Fruit fly (Drosophila melanogaster): ENCODE data around the gene CG13312.
A peak's percentile ranks its signal among the peaks of the same experiment; 100 is the strongest.

Gene CG13312

dm6 chr3L:8834886-8835285 lies 27.9 kb upstream of the CG13312 start (continued):
- TF ChIP-seq org-1 (GFP tag; optimal IDR thresholded peaks at IDR 0.05) (no peak), lola (GFP tag; optimal IDR thresholded peaks at IDR 0.05) (peak in 1 of 3 experiments; percentile 14), CG13287 (GFP tag; IDR thresholded peaks at IDR 0.05; ENCODE audit: partially characterized antibody) (no peak), stwl (tag; optimal IDR thresholded peaks at IDR 0.05) (no peak), Deaf1 (tag; optimal IDR thresholded peaks at IDR 0.05) (no peak), CG11723 (GFP tag; optimal IDR thresholded peaks at IDR 0.05) (no peak), Poxn (GFP tag; IDR thresholded peaks at IDR 0.05) (no peak), CG4328 (GFP tag; optimal IDR thresholded peaks at IDR 0.05) (no peak), HLH54F (GFP tag; optimal IDR thresholded peaks at IDR 0.05) (no peak), Hr39 (optimal IDR thresholded peaks at IDR 0.05) (no peak), trem (tag; optimal IDR thresholded peaks at IDR 0.05) (peak; percentile 2), Lim3 (GFP tag; IDR thresholded peaks at IDR 0.05) (no peak), CG6689 (GFP tag; IDR thresholded peaks at IDR 0.05) (no peak), luna (GFP tag; optimal IDR thresholded peaks at IDR 0.05) (no peak), NK7.1 (GFP tag; optimal IDR thresholded peaks at IDR 0.05) (no peak), Dad (GFP tag; optimal IDR thresholded peaks at IDR 0.05) (no peak), CG10267 (tag; optimal IDR thresholded peaks at IDR 0.05) (no peak), gro (GFP tag; optimal IDR thresholded peaks at IDR 0.05) (no peak), Lhr (GFP tag; optimal IDR thresholded peaks at IDR 0.05) (no peak), CG18619 (GFP tag; optimal IDR thresholded peaks at IDR 0.05) (no peak), NC2α (GFP tag; optimal IDR thresholded peaks at IDR 0.05) (no peak), wdn (GFP tag; IDR thresholded peaks at IDR 0.05) (no peak), maf-S (GFP tag; optimal IDR thresholded peaks at IDR 0.05) (no peak), Ada2b (GFP tag; IDR thresholded peaks at IDR 0.05) (no peak), CG14014 (GFP tag; IDR thresholded peaks at IDR 0.05) (no peak), CG1603 (tag; optimal IDR thresholded peaks at IDR 0.05) (peak; percentile 58), CG14050 (GFP tag; IDR thresholded peaks at IDR 0.05) (no peak), Med (GFP tag) (peak; percentile 75), fu2 (GFP tag; optimal IDR thresholded peaks at IDR 0.05) (no peak), az2 (GFP tag; optimal IDR thresholded peaks at IDR 0.05) (no peak), Eip74EF (GFP tag; optimal IDR thresholded peaks at IDR 0.05) (no peak), bigmax (GFP tag; optimal IDR thresholded peaks at IDR 0.05) (no peak), CG12071 (GFP tag; optimal IDR thresholded peaks at IDR 0.05) (peak; percentile 73), Fer1 (GFP tag; optimal IDR thresholded peaks at IDR 0.05) (peak; percentile 20), Dip2 (GFP tag; IDR thresholded peaks at IDR 0.05) (no peak), dmrt11E (tag; optimal IDR thresholded peaks at IDR 0.05) (no peak), CG2889 (GFP tag; IDR thresholded peaks at IDR 0.05) (no peak), CG30431 (GFP tag; optimal IDR thresholded peaks at IDR 0.05) (no peak), CoRest (tag; optimal IDR thresholded peaks at IDR 0.05) (no peak), corto (GFP tag; optimal IDR thresholded peaks at IDR 0.05) (no peak), CG30020 (tag; optimal IDR thresholded peaks at IDR 0.05) (no peak), CG5953 (GFP tag; IDR thresholded peaks at IDR 0.05) (0 out of 2 replicates have a peak, but pooled peaks have one; percentile 8), Abd-B (GFP tag; optimal IDR thresholded peaks at IDR 0.05) (no peak), Usf (GFP tag; optimal IDR thresholded peaks at IDR 0.05) (no peak), grn (GFP tag; optimal IDR thresholded peaks at IDR 0.05) (no peak), Chrac-16 (GFP tag; optimal IDR thresholded peaks at IDR 0.05) (no peak), ci (GFP tag; IDR thresholded peaks at IDR 0.05) (peak; percentile 73; the same call in 1 of the 3 replicates), crp (GFP tag; optimal IDR thresholded peaks at IDR 0.05) (no peak), Six4 (GFP tag; optimal IDR thresholded peaks at IDR 0.05) (no peak), CG17912 (GFP tag; optimal IDR thresholded peaks at IDR 0.05) (peak; percentile 33), CG4282 (GFP tag; optimal IDR thresholded peaks at IDR 0.05) (no peak), CG6272 (GFP tag; IDR thresholded peaks at IDR 0.05) (no peak), h (optimal IDR thresholded peaks at IDR 0.05) (no peak)
